Worm (Caenorhabditis elegans): ENCODE results near the gene R03G8.6.

Gene R03G8.6

DNA sequence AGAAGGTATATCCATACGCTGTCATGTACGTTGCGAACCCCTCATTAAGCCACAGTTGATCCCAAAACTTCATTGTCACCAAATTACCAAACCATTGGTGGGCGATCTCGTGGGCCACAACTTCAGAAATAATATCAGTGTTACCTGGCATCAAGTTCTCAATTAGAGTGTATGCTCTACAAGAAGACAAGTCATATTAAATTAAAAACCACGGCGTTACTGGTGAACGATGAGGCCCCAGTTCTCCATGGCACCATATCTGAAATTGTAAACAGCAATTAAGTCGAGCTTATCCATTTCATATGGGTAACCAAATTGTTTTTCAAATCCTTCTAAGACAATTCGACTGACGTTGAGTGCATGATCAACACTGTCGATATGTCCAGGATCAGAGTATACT is 2.5 kb upstream of the R03G8.6 start:
- TF ChIP-seq crh-2 (tag; optimal IDR thresholded peaks at IDR 0.05) (no peak), peb-1 (tag; optimal IDR thresholded peaks at IDR 0.05) (no peak)

- TF ChIP-seq ceh-16 (tag; optimal IDR thresholded peaks at IDR 0.05) (no peak), sma-3 (GFP tag; optimal IDR thresholded peaks at IDR 0.05) (no peak), C34F6.9 (tag; optimal IDR thresholded peaks at IDR 0.05) (no peak), unc-55 (GFP tag; optimal IDR thresholded peaks at IDR 0.05) (no peak), gmeb-1 (tag; optimal IDR thresholded peaks at IDR 0.05) (no peak), lin-39 (tag; optimal IDR thresholded peaks at IDR 0.05) (no peak), Y55F3AM.14 (GFP tag; optimal IDR thresholded peaks at IDR 0.05) (no peak), nhr-11 (tag; optimal IDR thresholded peaks at IDR 0.05) (no peak), nhr-6 (tag; optimal IDR thresholded peaks at IDR 0.05) (no peak), ztf-4 (tag; optimal IDR thresholded peaks at IDR 0.05) (no peak), skn-1 (tag; optimal IDR thresholded peaks at IDR 0.05) (no peak)
These were observed 9.1 kb downstream of the R03G8.6 start for ce11 chrX:13091199-13091598.

- no peak for TF ChIP-seq zag-1 (tag; optimal IDR thresholded peaks at IDR 0.05)
- no peak for TF ChIP-seq sem-4 (tag; optimal IDR thresholded peaks at IDR 0.05)
- TF ChIP-seq R02D3.7 (tag; optimal IDR thresholded peaks at IDR 0.05), result no peak
- no peak for TF ChIP-seq unc-62 (GFP tag; optimal IDR thresholded peaks at IDR 0.05)
- TF ChIP-seq lin-39 (tag; optimal IDR thresholded peaks at IDR 0.05), result no peak
- no peak for TF ChIP-seq nhr-77 (tag; optimal IDR thresholded peaks at IDR 0.05)
These were observed 9.6 kb downstream of the R03G8.6 start, which contains the start of gene R03G8.3 for ce11 chrX:13090665-13091064. TSS of gene R03G8.3 (plus strand) at chrX:13090965.

DNA sequence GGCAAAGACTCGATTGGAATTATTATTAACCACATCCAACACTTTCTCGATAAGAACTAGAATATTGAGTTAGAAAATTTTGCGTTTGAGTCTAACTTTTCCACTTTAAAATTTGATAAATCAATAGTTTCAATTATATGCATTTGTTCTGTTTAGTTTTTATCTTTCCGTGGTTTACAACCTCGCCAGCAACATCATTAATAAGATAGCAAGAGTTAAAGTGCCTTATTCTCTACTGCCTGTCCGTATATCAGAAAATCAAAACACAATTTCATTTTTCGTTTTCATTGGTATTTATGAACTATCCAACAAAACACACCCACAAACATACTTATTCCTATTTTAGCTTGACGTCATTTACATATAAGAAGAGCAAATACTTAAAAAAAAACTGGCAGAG is 11.8 kb downstream of the R03G8.6 start:
- no peak for TF ChIP-seq peb-1 (tag; optimal IDR thresholded peaks at IDR 0.05)
- peak; percentile 55 for TF ChIP-seq fos-1 (tag; optimal IDR thresholded peaks at IDR 0.05)

DNA sequence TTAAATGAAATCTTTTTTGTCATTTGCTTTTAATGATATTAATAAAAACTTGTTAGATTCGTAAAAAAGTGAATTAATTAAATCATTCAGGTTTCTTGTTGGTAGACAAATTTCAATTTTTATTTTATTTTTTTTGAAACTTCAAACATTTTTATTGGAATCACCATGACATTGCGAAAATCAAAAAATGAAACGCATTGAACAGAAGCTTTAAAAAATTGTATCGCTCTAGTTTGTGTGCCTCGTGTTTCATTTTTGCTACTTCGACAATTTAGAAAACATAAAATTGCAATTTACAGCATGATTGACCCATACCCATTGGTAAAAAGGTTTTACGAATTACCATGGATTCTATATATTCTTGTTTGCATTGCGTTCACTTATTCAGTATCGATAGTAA is 16.0 kb downstream of the R03G8.6 start, which contains the start of gene R03G8.1:
TSS of gene R03G8.1 (plus strand) at position 301 of the 400 bp plus-strand sequence.
- TF ChIP-seq ZK546.5 (tag; optimal IDR thresholded peaks at IDR 0.05), result no peak
- TF ChIP-seq nhr-23 (tag; optimal IDR thresholded peaks at IDR 0.05), result no peak
- TF ChIP-seq skn-1 (tag; optimal IDR thresholded peaks at IDR 0.05), result no peak
- no peak for TF ChIP-seq blmp-1 (tag; optimal IDR thresholded peaks at IDR 0.05; ENCODE audit: insufficient read depth)
- no peak for TF ChIP-seq ama-1 (optimal IDR thresholded peaks at IDR 0.05)
- no peak for TF ChIP-seq nhr-77 (tag; optimal IDR thresholded peaks at IDR 0.05)
- TF ChIP-seq Y55F3AM.14 (GFP tag; optimal IDR thresholded peaks at IDR 0.05), result no peak
- TF ChIP-seq mdl-1 (tag; optimal IDR thresholded peaks at IDR 0.05), result no peak

- TF ChIP-seq lsy-2 (tag; optimal IDR thresholded peaks at IDR 0.05) (no peak), ZK546.5 (tag; optimal IDR thresholded peaks at IDR 0.05) (no peak), egl-27 (tag; optimal IDR thresholded peaks at IDR 0.05) (no peak), ztf-4 (tag; optimal IDR thresholded peaks at IDR 0.05) (no peak), nhr-11 (tag; optimal IDR thresholded peaks at IDR 0.05) (no peak), nhr-23 (tag; optimal IDR thresholded peaks at IDR 0.05) (no peak), sem-4 (tag; optimal IDR thresholded peaks at IDR 0.05) (no peak), unc-62 (GFP tag; optimal IDR thresholded peaks at IDR 0.05) (no peak), gmeb-1 (tag; optimal IDR thresholded peaks at IDR 0.05) (no peak), R02D3.7 (tag; optimal IDR thresholded peaks at IDR 0.05) (no peak), mdl-1 (tag; optimal IDR thresholded peaks at IDR 0.05) (no peak), zag-1 (tag; optimal IDR thresholded peaks at IDR 0.05) (no peak), lin-11 (tag; optimal IDR thresholded peaks at IDR 0.05) (no peak), nhr-21 (tag; optimal IDR thresholded peaks at IDR 0.05) (no peak), sma-9 (GFP tag; optimal IDR thresholded peaks at IDR 0.05) (no peak), sma-9 (tag; optimal IDR thresholded peaks at IDR 0.05) (no peak), nhr-77 (tag; optimal IDR thresholded peaks at IDR 0.05) (no peak), F13H6.1 (tag; optimal IDR thresholded peaks at IDR 0.05) (no peak), unc-39 (tag; optimal IDR thresholded peaks at IDR 0.05) (no peak), ceh-82 (tag; optimal IDR thresholded peaks at IDR 0.05) (no peak)
These were observed 18.0 kb downstream of the R03G8.6 start, which contains the start of gene str-10 for ce11 chrX:13082326-13082725. TSS of gene str-10 (plus strand) at chrX:13082626.

Data from whole organism, L2 larva.